In the genomic region with DNA sequence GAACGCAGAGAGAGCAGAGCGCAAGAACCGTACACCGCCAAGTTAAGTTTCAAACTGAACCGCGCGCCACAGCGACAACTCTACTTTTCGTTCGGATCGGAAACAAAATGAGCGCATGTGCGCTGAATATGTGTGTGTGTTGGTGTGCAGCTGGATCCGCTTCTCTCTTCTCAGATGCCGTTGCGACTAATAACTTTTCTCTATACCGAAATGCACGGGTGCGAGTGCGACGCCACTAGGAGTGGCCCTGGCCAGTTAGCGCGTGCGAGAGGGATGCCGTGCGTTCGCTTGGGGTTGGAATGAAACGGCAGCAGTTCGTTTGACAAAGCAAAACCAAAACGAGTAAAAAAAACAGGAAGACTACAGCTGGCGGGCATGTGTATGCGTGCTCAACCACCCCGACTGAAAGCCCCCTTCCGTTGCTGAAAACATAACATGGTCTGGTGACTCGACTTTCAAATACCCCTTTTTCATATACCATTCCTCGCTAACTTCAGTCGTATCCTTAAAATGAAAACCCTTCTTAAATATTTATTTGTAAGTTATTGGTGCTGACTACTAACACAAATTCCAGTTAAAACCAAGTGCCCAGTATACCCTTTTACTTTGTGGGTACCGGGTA, we compare ENCODE assay signal across 5 fruit fly cellular contexts.
A peak's percentile ranks its signal among the peaks of the same experiment; 100 is the strongest.
TF ChIP-seq lines count a peak whose summit lies in the region.

No protein-coding gene starts in this region.

TF ChIP-seq in whole organism, adult, 20 proteins besides CTCF, POLR2A, EP300 and RAD21 (continued from another document):
- TF ChIP-seq kay (GFP tag; lab: Kevin White, UChicago; ENCODE audit: borderline replicate concordance) (no peak), cic (GFP tag; optimal IDR thresholded peaks at IDR 0.05; lab: Kevin White, UChicago) (peak; percentile 45), tj (GFP tag; optimal IDR thresholded peaks at IDR 0.05; lab: Kevin White, UChicago) (peak; percentile 85), CG1620 (GFP tag; optimal IDR thresholded peaks at IDR 0.05; lab: Kevin White, UChicago) (peak; percentile 81), toe (GFP tag; optimal IDR thresholded peaks at IDR 0.05; lab: Kevin White, UChicago) (peak; percentile 49)

TF ChIP-seq in whole organism, embryonic, 481 proteins besides CTCF, POLR2A, EP300 and RAD21 (continued from another document and continues in another):
- TF ChIP-seq slp2 (GFP tag; optimal IDR thresholded peaks at IDR 0.05; lab: Kevin White, UChicago) (peak; percentile 100), Hr39 (optimal IDR thresholded peaks at IDR 0.05; lab: Kevin White, UChicago) (no peak), Dll (GFP tag; IDR thresholded peaks at IDR 0.05; lab: Robert Waterston, UW; ENCODE audit: partially characterized antibody) (no peak), BEAF-32 (GFP tag; optimal IDR thresholded peaks at IDR 0.05; lab: Kevin White, UChicago) (peak; percentile 42), rib (GFP tag; IDR thresholded peaks at IDR 0.05; lab: Robert Waterston, UW) (peak; percentile 100), ci (GFP tag; IDR thresholded peaks at IDR 0.05; lab: Robert Waterston, UW) (peak; percentile 100), odd (GFP tag; optimal IDR thresholded peaks at IDR 0.05; lab: Kevin White, UChicago) (peak; percentile 99), fd102C (GFP tag; optimal IDR thresholded peaks at IDR 0.05; lab: Kevin White, UChicago) (peak; percentile 100), ems (GFP tag; optimal IDR thresholded peaks at IDR 0.05; lab: Kevin White, UChicago) (peak; percentile 100), CG12391 (tag; optimal IDR thresholded peaks at IDR 0.05; lab: Kevin White, UChicago) (peak; percentile 100), CG2120 (GFP tag; optimal IDR thresholded peaks at IDR 0.05; lab: Kevin White, UChicago) (peak; percentile 100), corto (GFP tag; optimal IDR thresholded peaks at IDR 0.05; lab: Kevin White, UChicago) (peak; percentile 99), CG15601 (tag; optimal IDR thresholded peaks at IDR 0.05; lab: Kevin White, UChicago) (peak; percentile 99), zfh2 (GFP tag; optimal IDR thresholded peaks at IDR 0.05; lab: Kevin White, UChicago) (peak; percentile 100), tio (GFP tag; optimal IDR thresholded peaks at IDR 0.05; lab: Kevin White, UChicago) (peak; percentile 99), ase (GFP tag; IDR thresholded peaks at IDR 0.05; lab: Robert Waterston, UW) (peak; percentile 100), Dip2 (GFP tag; IDR thresholded peaks at IDR 0.05; lab: Robert Waterston, UW) (peak; percentile 85), CG7271 (tag; optimal IDR thresholded peaks at IDR 0.05; lab: Kevin White, UChicago) (peak; percentile 100), Atf6 (GFP tag; IDR thresholded peaks at IDR 0.05; lab: Robert Waterston, UW) (peak; percentile 100), CG6683 (GFP tag; optimal IDR thresholded peaks at IDR 0.05; lab: Kevin White, UChicago) (peak; percentile 99), dpn (GFP tag; optimal IDR thresholded peaks at IDR 0.05; lab: Kevin White, UChicago) (peak; percentile 100), abd-A (tag; optimal IDR thresholded peaks at IDR 0.05; lab: Kevin White, UChicago) (peak; percentile 99), gsb (GFP tag; IDR thresholded peaks at IDR 0.05; lab: Robert Waterston, UW) (peak; percentile 100), Six4 (GFP tag; optimal IDR thresholded peaks at IDR 0.05; lab: Kevin White, UChicago) (peak; percentile 100), CG11504 (tag; optimal IDR thresholded peaks at IDR 0.05; lab: Kevin White, UChicago) (peak; percentile 99), ken (GFP tag; IDR thresholded peaks at IDR 0.05; lab: Robert Waterston, UW) (peak; percentile 100), crc (GFP tag; optimal IDR thresholded peaks at IDR 0.05; lab: Kevin White, UChicago) (peak; percentile 100), CG31441 (GFP tag; IDR thresholded peaks at IDR 0.05; lab: Robert Waterston, UW) (peak; percentile 79), CG15696 (tag; optimal IDR thresholded peaks at IDR 0.05; lab: Kevin White, UChicago) (peak; percentile 100)

TF ChIP-seq in whole organism, prepupa, 60 proteins besides CTCF, POLR2A, EP300 and RAD21 (continued from another document and continues in another):
- TF ChIP-seq pdm3 (GFP tag; optimal IDR thresholded peaks at IDR 0.05; lab: Kevin White, UChicago) (peak; percentile 100), vri (GFP tag; optimal IDR thresholded peaks at IDR 0.05; lab: Kevin White, UChicago) (peak; percentile 99), Sox14 (GFP tag; optimal IDR thresholded peaks at IDR 0.05; lab: Kevin White, UChicago) (peak; percentile 100), Gug (GFP tag; IDR thresholded peaks at IDR 0.05; lab: Robert Waterston, UW) (peak; percentile 100), CG6276 (GFP tag; optimal IDR thresholded peaks at IDR 0.05; lab: Kevin White, UChicago) (peak; percentile 98), CG3919 (GFP tag; optimal IDR thresholded peaks at IDR 0.05; lab: Kevin White, UChicago) (peak; percentile 100), eg (GFP tag; IDR thresholded peaks at IDR 0.05; lab: Robert Waterston, UW) (peak; percentile 100), CG11762 (GFP tag; optimal IDR thresholded peaks at IDR 0.05; lab: Kevin White, UChicago; ENCODE audit: insufficient read depth) (peak; percentile 99), CG31627 (GFP tag; optimal IDR thresholded peaks at IDR 0.05; lab: Kevin White, UChicago) (peak; percentile 100), Eip78C (GFP tag; lab: Kevin White, UChicago) (peak; percentile 100), CG32006 (GFP tag; optimal IDR thresholded peaks at IDR 0.05; lab: Kevin White, UChicago) (peak; percentile 100), Lpt (GFP tag; optimal IDR thresholded peaks at IDR 0.05; lab: Kevin White, UChicago) (peak; percentile 100), Hr39 (GFP tag; optimal IDR thresholded peaks at IDR 0.05; lab: Kevin White, UChicago) (peak; percentile 100), CG9139 (GFP tag; optimal IDR thresholded peaks at IDR 0.05; lab: Kevin White, UChicago) (peak; percentile 98), ss (GFP tag; optimal IDR thresholded peaks at IDR 0.05; lab: Kevin White, UChicago) (peak; percentile 99), Sox15 (GFP tag; optimal IDR thresholded peaks at IDR 0.05; lab: Kevin White, UChicago) (peak; percentile 100), spab (GFP tag; optimal IDR thresholded peaks at IDR 0.05; lab: Kevin White, UChicago) (peak; percentile 99), CG6808 (GFP tag; optimal IDR thresholded peaks at IDR 0.05; lab: Kevin White, UChicago) (peak; percentile 98), Smox (GFP tag; optimal IDR thresholded peaks at IDR 0.05; lab: Kevin White, UChicago) (peak; percentile 99), CG10669 (GFP tag; optimal IDR thresholded peaks at IDR 0.05; lab: Kevin White, UChicago) (peak; percentile 99), fkh (GFP tag; optimal IDR thresholded peaks at IDR 0.05; lab: Kevin White, UChicago) (peak; percentile 99), CG6163 (GFP tag; IDR thresholded peaks at IDR 0.05; lab: Robert Waterston, UW) (peak; percentile 100), CG1621 (tag; optimal IDR thresholded peaks at IDR 0.05; lab: Kevin White, UChicago) (peak; percentile 99), topi (GFP tag; optimal IDR thresholded peaks at IDR 0.05; lab: Kevin White, UChicago) (peak; percentile 100), Sox102F (GFP tag; optimal IDR thresholded peaks at IDR 0.05; lab: Kevin White, UChicago) (peak; percentile 99), CG6854 (GFP tag; optimal IDR thresholded peaks at IDR 0.05; lab: Kevin White, UChicago) (peak; percentile 99), CG16779 (tag; optimal IDR thresholded peaks at IDR 0.05; lab: Kevin White, UChicago) (peak; percentile 98), dac (GFP tag; optimal IDR thresholded peaks at IDR 0.05; lab: Kevin White, UChicago) (peak; percentile 99), OdsH (GFP tag; optimal IDR thresholded peaks at IDR 0.05; lab: Kevin White, UChicago) (peak; percentile 100), achi (GFP tag; optimal IDR thresholded peaks at IDR 0.05; lab: Kevin White, UChicago) (peak; percentile 99), Ets21C (GFP tag; optimal IDR thresholded peaks at IDR 0.05; lab: Kevin White, UChicago) (peak; percentile 99)

TF ChIP-seq in whole organism, pupa, 21 proteins besides CTCF, POLR2A, EP300 and RAD21 (continued from another document):
- TF ChIP-seq CG15710 (tag; optimal IDR thresholded peaks at IDR 0.05; lab: Kevin White, UChicago): peak; percentile 100
- peak; percentile 93 for TF ChIP-seq D1 (tag; optimal IDR thresholded peaks at IDR 0.05; lab: Kevin White, UChicago)
- TF ChIP-seq CG12605 (GFP tag; IDR thresholded peaks at IDR 0.05; lab: Robert Waterston, UW): peak; percentile 99

TF ChIP-seq in whole organism, wandering third instar larva, 38 proteins besides CTCF, POLR2A, EP300 and RAD21 (continued from another document):
- TF ChIP-seq psq (GFP tag; optimal IDR thresholded peaks at IDR 0.05; lab: Kevin White, UChicago): peak; percentile 98
- TF ChIP-seq Hr83 (GFP tag; optimal IDR thresholded peaks at IDR 0.05; lab: Kevin White, UChicago; ENCODE audit: poor library complexity, severe bottlenecking): peak; percentile 98
- TF ChIP-seq tai (GFP tag; optimal IDR thresholded peaks at IDR 0.05; lab: Kevin White, UChicago): peak; percentile 99
- peak; percentile 100 for TF ChIP-seq CG9705 (GFP tag; optimal IDR thresholded peaks at IDR 0.05; lab: Kevin White, UChicago)
- TF ChIP-seq sv (GFP tag; optimal IDR thresholded peaks at IDR 0.05; lab: Kevin White, UChicago): peak; percentile 100
- TF ChIP-seq usp (GFP tag; optimal IDR thresholded peaks at IDR 0.05; lab: Kevin White, UChicago): peak; percentile 13
- peak; percentile 100 for TF ChIP-seq fru (GFP tag; optimal IDR thresholded peaks at IDR 0.05; lab: Kevin White, UChicago)
- peak; percentile 98 for TF ChIP-seq Dfd (GFP tag; optimal IDR thresholded peaks at IDR 0.05; lab: Kevin White, UChicago)
- TF ChIP-seq Vsx2 (GFP tag; optimal IDR thresholded peaks at IDR 0.05; lab: Kevin White, UChicago; ENCODE audit: partially characterized antibody): peak; percentile 72
- TF ChIP-seq lola (GFP tag; optimal IDR thresholded peaks at IDR 0.05; lab: Kevin White, UChicago): no peak
- no peak for TF ChIP-seq N (GFP tag; optimal IDR thresholded peaks at IDR 0.05; lab: Kevin White, UChicago)
- TF ChIP-seq ey (GFP tag; optimal IDR thresholded peaks at IDR 0.05; lab: Kevin White, UChicago): peak; percentile 100
- TF ChIP-seq rgr (GFP tag; optimal IDR thresholded peaks at IDR 0.05; lab: Kevin White, UChicago): peak; percentile 100
- peak; percentile 100 for TF ChIP-seq br (GFP tag; optimal IDR thresholded peaks at IDR 0.05; lab: Kevin White, UChicago)
- peak; percentile 98 for TF ChIP-seq CrebA (GFP tag; optimal IDR thresholded peaks at IDR 0.05; lab: Kevin White, UChicago; ENCODE audit: borderline replicate concordance)
- TF ChIP-seq HLH106 (tag; optimal IDR thresholded peaks at IDR 0.05; lab: Kevin White, UChicago): peak; percentile 100
- TF ChIP-seq sage (GFP tag; optimal IDR thresholded peaks at IDR 0.05; lab: Kevin White, UChicago): peak; percentile 99
- peak; percentile 99 to 100 for TF ChIP-seq foxo (GFP tag; optimal IDR thresholded peaks at IDR 0.05; lab: Kevin White, UChicago)
- TF ChIP-seq Myc (optimal IDR thresholded peaks at IDR 0.05; lab: Kevin White, UChicago): no peak
- no peak for TF ChIP-seq Hr78 (GFP tag; optimal IDR thresholded peaks at IDR 0.05; lab: Kevin White, UChicago)
- peak; percentile 99 for TF ChIP-seq GATAd (GFP tag; optimal IDR thresholded peaks at IDR 0.05; lab: Kevin White, UChicago)
